Worm (Caenorhabditis elegans): Measurements from ENCODE around the gene W06G6.20.
"Not testable (repeated sequence)": the region's sequence is repeated elsewhere in the genome, so short reads cannot be mapped to it uniquely, and the experiment has no call there.

The W06G6.20 gene

ce11 chrV:16671190-16671589, 23.0 kb upstream of the W06G6.20 start, which contains the start of gene str-61:
Gene str-61, minus strand, starts transcription at chrV:16671290.
- TF ChIP-seq K09A11.1 (tag; optimal IDR thresholded peaks at IDR 0.05; ENCODE audit: insufficient read depth), result no peak
- no peak for TF ChIP-seq pros-1 (tag; optimal IDR thresholded peaks at IDR 0.05)
- TF ChIP-seq C08G9.2 (tag; optimal IDR thresholded peaks at IDR 0.05), result no peak

DNA sequence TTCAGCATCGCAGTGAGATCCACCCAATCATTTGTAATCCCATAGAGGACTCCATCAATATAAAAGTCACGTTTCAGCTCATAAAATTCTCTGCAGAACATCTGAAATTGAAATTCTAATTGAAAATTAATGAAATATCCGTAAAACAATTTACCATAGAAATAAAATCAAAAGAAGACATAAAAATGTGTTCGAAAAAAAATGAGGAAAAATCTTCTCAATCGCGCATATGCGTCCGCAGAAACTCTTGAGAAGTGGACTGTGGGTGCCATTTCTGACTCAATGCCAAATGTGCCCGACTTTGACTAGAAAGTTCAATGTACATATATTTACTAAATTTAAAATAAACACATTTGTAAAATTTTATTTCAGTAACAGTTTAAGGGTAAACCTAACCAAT, 20.3 kb upstream of the W06G6.20 start, which contains the start of gene F14F8.9:
TSS of gene F14F8.9 (minus strand) at position 101 of the 400 bp plus-strand sequence.
- no peak for TF ChIP-seq hlh-8 (tag; optimal IDR thresholded peaks at IDR 0.05)

ce11 chrV:16666647-16667046, 18.5 kb upstream of the W06G6.20 start, which contains the start of gene F14F8.14:
Gene F14F8.14, minus strand, starts transcription at chrV:16666747.
- no peak for TF ChIP-seq elt-2 (tag; optimal IDR thresholded peaks at IDR 0.05)
- TF ChIP-seq ceh-14 (tag; optimal IDR thresholded peaks at IDR 0.05), result no peak
- TF ChIP-seq unc-55 (GFP tag; optimal IDR thresholded peaks at IDR 0.05), result no peak
- TF ChIP-seq ceh-9 (tag; optimal IDR thresholded peaks at IDR 0.05), result no peak
- no peak for TF ChIP-seq ceh-22 (tag; optimal IDR thresholded peaks at IDR 0.05)
- no peak for TF ChIP-seq ztf-16 (tag; optimal IDR thresholded peaks at IDR 0.05)
- TF ChIP-seq syd-9 (tag; optimal IDR thresholded peaks at IDR 0.05), result no peak
- TF ChIP-seq nhr-232 (tag; optimal IDR thresholded peaks at IDR 0.05), result no peak

ce11 chrV:16660816-16661215, 12.6 kb upstream of the W06G6.20 start, which contains the start of gene Y70C5B.2:
Gene Y70C5B.2, minus strand, starts transcription at chrV:16660916.
- TF ChIP-seq fax-1, rnt-1, unc-86 (tag; optimal IDR thresholded peaks at IDR 0.05): not testable (repeated sequence)

DNA sequence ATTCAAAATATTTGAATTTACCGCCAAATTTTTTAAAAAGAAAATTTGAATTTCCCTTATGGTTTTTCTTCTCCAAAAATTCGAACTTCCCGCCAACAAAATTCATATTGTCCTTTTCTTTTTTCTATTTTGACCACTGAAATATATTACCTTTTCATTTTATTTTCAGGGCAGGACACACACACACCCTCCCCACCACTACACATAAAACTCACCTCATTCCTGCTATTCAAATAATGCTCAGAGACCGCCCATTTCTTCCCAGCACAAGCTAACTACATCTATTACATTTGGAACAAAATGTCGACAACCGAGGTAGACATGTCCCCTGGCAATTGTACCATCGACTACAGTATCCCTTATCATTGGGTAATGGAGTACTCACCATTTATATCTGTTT, 6.1 kb upstream of the W06G6.20 start, which contains the start of gene W06G6.15:
TSS of gene W06G6.15 (plus strand) at position 301 of the 400 bp plus-strand sequence.
- TF ChIP-seq hlh-30 (tag; optimal IDR thresholded peaks at IDR 0.05; ENCODE audit: insufficient read depth); ets-4 (tag; optimal IDR thresholded peaks at IDR 0.05); ceh-45 (GFP tag; IDR thresholded peaks at IDR 0.05): not testable (repeated sequence)

ce11 chrV:16649200-16649599, 1.0 kb upstream of the W06G6.20 start, which contains the start of gene W06G6.11:
Gene W06G6.11, minus strand, starts transcription at chrV:16649300.
- TF ChIP-seq tbx-2 (tag; optimal IDR thresholded peaks at IDR 0.05); K09A11.1 (tag; optimal IDR thresholded peaks at IDR 0.05; ENCODE audit: insufficient read depth); ceh-45 (GFP tag; IDR thresholded peaks at IDR 0.05): not testable (repeated sequence)

- no peak for TF ChIP-seq zip-5 (tag; optimal IDR thresholded peaks at IDR 0.05)
- TF ChIP-seq ceh-6 (GFP tag; optimal IDR thresholded peaks at IDR 0.05), result no peak
- TF ChIP-seq ceh-24 (tag; optimal IDR thresholded peaks at IDR 0.05), result no peak
- no peak for TF ChIP-seq hlh-30 (tag; optimal IDR thresholded peaks at IDR 0.05; ENCODE audit: insufficient read depth)
- TF ChIP-seq F13H6.1 (tag; optimal IDR thresholded peaks at IDR 0.05), result no peak
- no peak for TF ChIP-seq sox-4 (tag; optimal IDR thresholded peaks at IDR 0.05)
- no peak for TF ChIP-seq sox-2 (GFP tag; IDR thresholded peaks at IDR 0.05)
- TF ChIP-seq nfya-1 (tag; optimal IDR thresholded peaks at IDR 0.05), result no peak
- no peak for TF ChIP-seq Y22D7AL.16 (tag; optimal IDR thresholded peaks at IDR 0.05)
- TF ChIP-seq ceh-14 (tag; optimal IDR thresholded peaks at IDR 0.05), result no peak
- no peak for TF ChIP-seq ceh-30 (tag; optimal IDR thresholded peaks at IDR 0.05)
- no peak for TF ChIP-seq ttx-3 (tag; optimal IDR thresholded peaks at IDR 0.05)
- TF ChIP-seq eyg-1 (tag; optimal IDR thresholded peaks at IDR 0.05), result no peak
- no peak for TF ChIP-seq ceh-9 (tag; optimal IDR thresholded peaks at IDR 0.05)
Measured at ce11 chrV:16647093-16647492, 1.1 kb downstream of the W06G6.20 start, which contains the start of gene W06G6.10. Gene W06G6.10, minus strand, starts transcription at chrV:16647193.
